Worm (Caenorhabditis elegans) whole organism, mixed stage, embryonic: ENCODE results near the gene snr-4.
A peak's percentile ranks its signal among the peaks of the same experiment; 100 is the strongest.

Source experiments
- M03D4.4 ChIP-seq: sonication (generic microtip); optimal IDR thresholded peaks from 2 replicates; lab custom pipeline; 2017; ENCODE audit warnings: mild to moderate bottlenecking, missing genetic modification characterization, missing compliant biosample characterization
- bed-3 ChIP-seq: fragments of 200-800 bp; sonication (Bioruptor generic); optimal IDR thresholded peaks from 3 replicates; lab custom pipeline; 2018; ENCODE audit warnings: mild to moderate bottlenecking, missing genetic modification characterization, moderate library complexity, missing compliant biosample characterization
- blmp-1 ChIP-seq: fragments of 150-350 bp; optimal IDR thresholded peaks from 2 replicates; lab custom pipeline; 2014; ENCODE audit warnings: missing biosample characterization, missing genetic modification characterization
- ceh-39 ChIP-seq: fragments of 150-350 bp; optimal IDR thresholded peaks from 2 replicates; lab custom pipeline; 2014; ENCODE audit warnings: missing biosample characterization, missing genetic modification characterization
- ceh-43 ChIP-seq: fragments of 200-800 bp; sonication (Bioruptor generic); optimal IDR thresholded peaks from 2 replicates; lab custom pipeline; 2018; ENCODE audit warnings: mild to moderate bottlenecking, missing genetic modification characterization, moderate library complexity, missing compliant biosample characterization
- ceh-83 ChIP-seq: fragments of 200-800 bp; sonication (Bioruptor generic); optimal IDR thresholded peaks from 2 replicates; lab custom pipeline; 2018; ENCODE audit warnings: mild to moderate bottlenecking, missing genetic modification characterization, missing compliant biosample characterization
- ces-1 ChIP-seq: fragments of 150-350 bp; optimal IDR thresholded peaks from 2 replicates; lab custom pipeline; 2014; ENCODE audit warnings: missing biosample characterization, missing genetic modification reagents, missing genetic modification characterization
- cnd-1 ChIP-seq: fragments of 200-800 bp; sonication (Bioruptor generic); optimal IDR thresholded peaks from 2 replicates; lab custom pipeline; 2018; ENCODE audit warnings: mild to moderate bottlenecking, missing genetic modification characterization, missing compliant biosample characterization
- drap-1 ChIP-seq: fragments of 200-800 bp; sonication (Bioruptor generic); optimal IDR thresholded peaks from 3 replicates; lab custom pipeline; 2018; ENCODE audit warnings: mild to moderate bottlenecking, missing genetic modification characterization, missing compliant biosample characterization
- elt-1 ChIP-seq: sonication (generic microtip); optimal IDR thresholded peaks from 2 replicates; lab custom pipeline; 2017; ENCODE audit warnings: missing genetic modification characterization, mild to moderate bottlenecking, missing compliant biosample characterization, antibody characterized with exemption, moderate library complexity, borderline replicate concordance; ENCODE audit not compliant: insufficient read depth
- elt-3 ChIP-seq: fragments of 150-350 bp; optimal IDR thresholded peaks from 2 replicates; lab custom pipeline; 2014; ENCODE audit warnings: missing biosample characterization, missing genetic modification characterization
- flh-1 ChIP-seq: fragments of 200-800 bp; sonication (Bioruptor generic); optimal IDR thresholded peaks from 2 replicates; lab custom pipeline; 2018; ENCODE audit warnings: mild to moderate bottlenecking, missing genetic modification characterization, moderate library complexity, missing compliant biosample characterization
- ham-2 ChIP-seq: fragments of 200-800 bp; sonication (Bioruptor generic); optimal IDR thresholded peaks from 2 replicates; lab custom pipeline; 2018; ENCODE audit warnings: mild to moderate bottlenecking, missing genetic modification characterization, missing compliant biosample characterization
- hlh-1 ChIP-seq: fragments of 150-350 bp; optimal IDR thresholded peaks from 2 replicates; lab custom pipeline; 2014; ENCODE audit warnings: missing biosample characterization, missing genetic modification reagents, missing genetic modification characterization
- lin-13 ChIP-seq: fragments of 150-350 bp; optimal IDR thresholded peaks from 2 replicates; lab custom pipeline; 2014; ENCODE audit warnings: missing biosample characterization, missing genetic modification characterization
- lin-32 ChIP-seq: fragments of 200-800 bp; sonication (Bioruptor generic); optimal IDR thresholded peaks from 2 replicates; lab custom pipeline; 2018; ENCODE audit warnings: mild to moderate bottlenecking, missing genetic modification characterization, missing compliant biosample characterization
- lsy-2 ChIP-seq: fragments of 150-350 bp; optimal IDR thresholded peaks from 2 replicates; lab custom pipeline; 2014; ENCODE audit warnings: missing biosample characterization, missing genetic modification characterization
- mab-5 ChIP-seq: fragments of 150-350 bp; optimal IDR thresholded peaks from 2 replicates; lab custom pipeline; 2014; ENCODE audit warnings: missing biosample characterization, missing genetic modification characterization
- mep-1 ChIP-seq: fragments of 150-350 bp; optimal IDR thresholded peaks from 2 replicates; lab custom pipeline; 2017; ENCODE audit warnings: missing biosample characterization, missing genetic modification reagents, missing genetic modification characterization, inconsistent platforms
- mls-2 ChIP-seq: sonication (generic microtip); optimal IDR thresholded peaks from 2 replicates; lab custom pipeline; 2016; ENCODE audit warnings: mild to moderate bottlenecking, missing genetic modification characterization, moderate library complexity, missing compliant biosample characterization
- nhr-12 ChIP-seq: fragments of 150-350 bp; optimal IDR thresholded peaks from 2 replicates; lab custom pipeline; 2014; ENCODE audit warnings: missing biosample characterization, missing genetic modification characterization
- nhr-2 ChIP-seq: fragments of 150-350 bp; optimal IDR thresholded peaks from 2 replicates; lab custom pipeline; 2014; ENCODE audit warnings: missing biosample characterization, missing genetic modification characterization
- nhr-237 ChIP-seq: fragments of 150-350 bp; optimal IDR thresholded peaks from 2 replicates; lab custom pipeline; 2014; ENCODE audit warnings: missing biosample characterization, missing genetic modification characterization
- nhr-28 ChIP-seq: fragments of 150-350 bp; optimal IDR thresholded peaks from 2 replicates; lab custom pipeline; 2014; ENCODE audit warnings: missing biosample characterization, missing genetic modification characterization
- nhr-76 ChIP-seq: sonication (generic microtip); optimal IDR thresholded peaks from 2 replicates; lab custom pipeline; 2017; ENCODE audit warnings: missing biosample characterization, missing genetic modification characterization
- pha-4 ChIP-seq: fragments of 150-350 bp; optimal IDR thresholded peaks from 2 replicates; lab custom pipeline; 2018; ENCODE audit warnings: missing biosample characterization, missing genetic modification reagents, missing genetic modification characterization
- sem-2 ChIP-seq: fragments of 200-800 bp; sonication (Bioruptor generic); optimal IDR thresholded peaks from 2 replicates; lab custom pipeline; 2018; ENCODE audit warnings: mild to moderate bottlenecking, missing genetic modification characterization, missing compliant biosample characterization
- snpc-4 ChIP-seq: fragments of 150-350 bp; optimal IDR thresholded peaks from 2 replicates; lab custom pipeline; 2014; ENCODE audit warnings: missing biosample characterization, missing genetic modification characterization
- sptf-1 ChIP-seq: sonication (generic microtip); optimal IDR thresholded peaks from 2 replicates; lab custom pipeline; 2017; ENCODE audit warnings: mild to moderate bottlenecking, missing genetic modification characterization, moderate library complexity, missing compliant biosample characterization
- tbx-8 ChIP-seq: fragments of 200-800 bp; sonication (Bioruptor generic); optimal IDR thresholded peaks from 2 replicates; lab custom pipeline; 2018; ENCODE audit warnings: mild to moderate bottlenecking, missing genetic modification characterization, moderate library complexity, missing compliant biosample characterization
- unc-120 ChIP-seq: sonication (generic microtip); optimal IDR thresholded peaks from 2 replicates; lab custom pipeline; 2017; ENCODE audit warnings: missing genetic modification characterization, missing compliant biosample characterization; ENCODE audit not compliant: poor library complexity, severe bottlenecking
- unc-39 ChIP-seq: fragments of 150-350 bp; optimal IDR thresholded peaks from 2 replicates; lab custom pipeline; 2014; ENCODE audit warnings: missing biosample characterization, missing genetic modification characterization
- unc-62 ChIP-seq: fragments of 150-350 bp; optimal IDR thresholded peaks from 2 replicates; lab custom pipeline; 2014; ENCODE audit warnings: missing biosample characterization, missing genetic modification reagents, missing genetic modification characterization
- zip-8 ChIP-seq: fragments of 150-350 bp; optimal IDR thresholded peaks from 2 replicates; lab custom pipeline; 2014; ENCODE audit warnings: missing biosample characterization, missing genetic modification characterization
- ztf-11 ChIP-seq: fragments of 150-350 bp; optimal IDR thresholded peaks from 2 replicates; lab custom pipeline; 2014; ENCODE audit warnings: missing biosample characterization, missing genetic modification characterization

Gene snr-4

ce11 chrV:11979673-11980561, at the start of gene snr-4:
TSS of gene snr-4 (minus strand) at chrV:11979723.
- no peak for TF ChIP-seq elt-3
- peak; percentile 49 for TF ChIP-seq nhr-237 (tag; lab: Kevin White, UChicago)
- TF ChIP-seq mep-1 (tag; lab: Kevin White, UChicago) = peak; percentile 81
- peak; percentile 65 for TF ChIP-seq ces-1 (GFP tag; lab: Kevin White, UChicago)
- peak; percentile 93 for TF ChIP-seq lin-13 (tag; lab: Kevin White, UChicago)
- TF ChIP-seq mab-5 (tag; lab: Kevin White, UChicago) = no peak
- no peak for TF ChIP-seq lin-32 (GFP tag; lab: Kevin White, UChicago)
- peak; percentile 92 for TF ChIP-seq pha-4
- peak; percentile 25 for TF ChIP-seq unc-62 (GFP tag; lab: Kevin White, UChicago)
- peak; percentile 44 for TF ChIP-seq nhr-12
- TF ChIP-seq M03D4.4 (tag; lab: Kevin White, UChicago) = peak; percentile 53
- peak; percentile 72 for TF ChIP-seq sptf-1
- peak; percentile 71 for TF ChIP-seq unc-120 (tag; lab: Kevin White, UChicago)
- no peak for TF ChIP-seq flh-1 (GFP tag; lab: Kevin White, UChicago)
- peak; percentile 81 for TF ChIP-seq lsy-2 (tag; lab: Kevin White, UChicago)
- no peak for TF ChIP-seq ceh-43
- TF ChIP-seq elt-1 (tag; lab: Kevin White, UChicago) = peak; percentile 31
- no peak for TF ChIP-seq zip-8 (tag; lab: Kevin White, UChicago)
- TF ChIP-seq ceh-83 (GFP tag; lab: Kevin White, UChicago) = peak; percentile 66
- no peak for TF ChIP-seq blmp-1 (tag; lab: Kevin White, UChicago)
- no peak for TF ChIP-seq nhr-76 (tag; lab: Kevin White, UChicago)
- TF ChIP-seq bed-3 = no peak
- TF ChIP-seq nhr-2 (tag; lab: Kevin White, UChicago) = no peak
- no peak for TF ChIP-seq nhr-28 (tag; lab: Kevin White, UChicago)
- TF ChIP-seq sem-2 = peak; percentile 51
- TF ChIP-seq ham-2 (GFP tag; lab: Kevin White, UChicago) = peak; percentile 76
- TF ChIP-seq hlh-1 (tag; lab: Kevin White, UChicago) = peak; percentile 35
- TF ChIP-seq tbx-8 (GFP tag; lab: Kevin White, UChicago) = peak; percentile 64
- TF ChIP-seq unc-39 (tag; lab: Kevin White, UChicago) = no peak
- peak; percentile 92 for TF ChIP-seq ceh-39
- TF ChIP-seq mls-2 (tag; lab: Kevin White, UChicago) = peak; percentile 41
- TF ChIP-seq cnd-1 (tag; lab: Kevin White, UChicago) = peak; percentile 57
- TF ChIP-seq drap-1 (GFP tag; lab: Kevin White, UChicago) = peak; percentile 82
- peak; percentile 54 for TF ChIP-seq ztf-11 (tag; lab: Kevin White, UChicago)
- no peak for TF ChIP-seq snpc-4 (tag; lab: Kevin White, UChicago)

- TF ChIP-seq hlh-1 (tag; lab: Kevin White, UChicago) (no peak), nhr-12 (no peak), ceh-39 (no peak), cnd-1 (tag; lab: Kevin White, UChicago) (no peak), unc-39 (tag; lab: Kevin White, UChicago) (no peak), ham-2 (GFP tag; lab: Kevin White, UChicago) (no peak), lin-32 (GFP tag; lab: Kevin White, UChicago) (no peak), mab-5 (tag; lab: Kevin White, UChicago) (no peak), zip-8 (tag; lab: Kevin White, UChicago) (no peak), nhr-76 (tag; lab: Kevin White, UChicago) (no peak), drap-1 (GFP tag; lab: Kevin White, UChicago) (no peak), bed-3 (no peak), ztf-11 (tag; lab: Kevin White, UChicago) (no peak), sem-2 (no peak), ceh-83 (GFP tag; lab: Kevin White, UChicago) (no peak), blmp-1 (tag; lab: Kevin White, UChicago) (no peak)
These were observed 48.6 kb upstream of the snr-4 start for ce11 chrV:12028151-12028550.
